Fruit fly (Drosophila melanogaster) whole organism, prepupa: ENCODE measurements around the gene CG46270.

Experiments
- Blimp-1 ChIP-seq: fragments of 200-800 bp; sonication (Bioruptor generic); optimal IDR thresholded peaks from 3 replicates; lab custom pipeline; 2017; ENCODE audit warnings: missing biosample characterization, missing genetic modification characterization, mild to moderate bottlenecking, moderate library complexity, missing genetic modification reagents
- CG10631 ChIP-seq: fragments of 200-800 bp; sonication (Bioruptor generic); optimal IDR thresholded peaks from 2 replicates; lab custom pipeline; 2016; ENCODE audit warnings: missing biosample characterization, missing genetic modification characterization
- CG11294 ChIP-seq: fragments of 200-800 bp; sonication (Bioruptor generic); IDR thresholded peaks from 2 replicates; pipeline ENCODE4 v1.3.6; 2022; ENCODE audit warnings: missing biosample characterization, missing genetic modification characterization
- CG11762 ChIP-seq: fragments of 200-800 bp; sonication (Bioruptor generic); optimal IDR thresholded peaks from 3 replicates; lab custom pipeline; 2016; ENCODE audit warnings: missing biosample characterization, missing genetic modification characterization; ENCODE audit not compliant: insufficient read depth
- CG11902 ChIP-seq: fragments of 200-800 bp; sonication (Bioruptor generic); optimal IDR thresholded peaks from 3 replicates; lab custom pipeline; 2016; ENCODE audit warnings: missing biosample characterization, missing genetic modification characterization
- CG15336 ChIP-seq: fragments of 200-800 bp; sonication (Bioruptor generic); IDR thresholded peaks from 2 replicates; pipeline ENCODE4 v1.3.6; 2022; ENCODE audit warnings: missing biosample characterization, missing genetic modification characterization
- CG1621 ChIP-seq: fragments of 200-800 bp; sonication (Bioruptor generic); optimal IDR thresholded peaks from 3 replicates; lab custom pipeline; 2018; ENCODE audit warnings: missing biosample characterization, mild to moderate bottlenecking, missing genetic modification characterization
- CG16779 ChIP-seq: fragments of 200-800 bp; sonication (Bioruptor generic); optimal IDR thresholded peaks from 3 replicates; lab custom pipeline; 2017; ENCODE audit warnings: missing biosample characterization, mild to moderate bottlenecking, missing genetic modification characterization
- CG3032 ChIP-seq: fragments of 200-800 bp; optimal IDR thresholded peaks from 2 replicates; lab custom pipeline; 2019; ENCODE audit warnings: missing biosample characterization, mild to moderate bottlenecking, missing genetic modification characterization, moderate library complexity
- CG31627 ChIP-seq: fragments of 200-800 bp; sonication (Bioruptor generic); optimal IDR thresholded peaks from 3 replicates; lab custom pipeline; 2016; ENCODE audit warnings: missing biosample characterization, missing genetic modification characterization
- CG32006 ChIP-seq: fragments of 200-800 bp; sonication (Bioruptor generic); optimal IDR thresholded peaks from 3 replicates; lab custom pipeline; 2017; ENCODE audit warnings: missing biosample characterization, mild to moderate bottlenecking, missing genetic modification characterization
- CG34406 ChIP-seq: fragments of 200-800 bp; sonication (Bioruptor generic); optimal IDR thresholded peaks from 3 replicates; lab custom pipeline; 2016; ENCODE audit warnings: missing biosample characterization, missing genetic modification characterization
- CG3919 ChIP-seq: fragments of 200-800 bp; sonication (Bioruptor generic); optimal IDR thresholded peaks from 3 replicates; lab custom pipeline; 2016; ENCODE audit warnings: missing biosample characterization, missing genetic modification characterization
- CG4318 ChIP-seq: fragments of 200-800 bp; sonication (Bioruptor generic); optimal IDR thresholded peaks from 3 replicates; lab custom pipeline; 2017; ENCODE audit warnings: missing biosample characterization, mild to moderate bottlenecking, missing genetic modification characterization
- CG6163 ChIP-seq: fragments of 200-800 bp; sonication (Bioruptor generic); IDR thresholded peaks from 3 replicates; pipeline ENCODE4 v1.3.6; 2022; ENCODE audit warnings: missing biosample characterization, missing genetic modification characterization
- CG6276 ChIP-seq: fragments of 200-800 bp; sonication (Bioruptor generic); optimal IDR thresholded peaks from 2 replicates; lab custom pipeline; 2017; ENCODE audit warnings: missing biosample characterization, mild to moderate bottlenecking, missing genetic modification characterization
- CG6792 ChIP-seq: fragments of 200-800 bp; sonication (Bioruptor generic); optimal IDR thresholded peaks from 3 replicates; lab custom pipeline; 2016; ENCODE audit warnings: missing biosample characterization, missing genetic modification characterization
- CG6808 ChIP-seq: fragments of 200-800 bp; sonication (Bioruptor generic); optimal IDR thresholded peaks from 3 replicates; lab custom pipeline; 2017; ENCODE audit warnings: missing biosample characterization, missing genetic modification characterization, mild to moderate bottlenecking, moderate library complexity, missing genetic modification reagents
- CG7368 ChIP-seq: fragments of 200-800 bp; sonication (Bioruptor generic); optimal IDR thresholded peaks from 3 replicates; lab custom pipeline; 2016; ENCODE audit warnings: missing biosample characterization, missing genetic modification characterization
- CG8119 ChIP-seq: fragments of 200-800 bp; sonication (Bioruptor generic); IDR thresholded peaks from 3 replicates; pipeline ENCODE4 v1.3.6; 2022; ENCODE audit warnings: missing biosample characterization, missing genetic modification characterization
- CG8319 ChIP-seq: fragments of 200-800 bp; sonication (Bioruptor generic); optimal IDR thresholded peaks from 3 replicates; lab custom pipeline; 2016; ENCODE audit warnings: missing biosample characterization, missing genetic modification characterization
- CG8632 ChIP-seq: fragments of 200-800 bp; sonication (Bioruptor generic); optimal IDR thresholded peaks from 3 replicates; lab custom pipeline; 2016; ENCODE audit warnings: missing biosample characterization, missing genetic modification characterization
- CG9139 ChIP-seq: fragments of 200-800 bp; sonication (Bioruptor generic); optimal IDR thresholded peaks from 3 replicates; lab custom pipeline; 2017; ENCODE audit warnings: missing biosample characterization, mild to moderate bottlenecking, missing genetic modification characterization
- Eip75B ChIP-seq: fragments of 200-800 bp; sonication (Bioruptor generic); optimal IDR thresholded peaks from 3 replicates; lab custom pipeline; 2016; ENCODE audit warnings: missing biosample characterization, missing genetic modification characterization
- Eip78C ChIP-seq: fragments of 200-800 bp; sonication (Bioruptor generic); peaks from one replicate; lab custom pipeline; 2016; ENCODE audit warnings: missing biosample characterization, missing genetic modification characterization
- Eip93F ChIP-seq: fragments of 200-800 bp; sonication (Bioruptor generic); optimal IDR thresholded peaks from 2 replicates; lab custom pipeline; 2016; ENCODE audit warnings: missing biosample characterization, mild to moderate bottlenecking, missing genetic modification characterization
- Ets21C ChIP-seq: fragments of 200-800 bp; sonication (Bioruptor generic); optimal IDR thresholded peaks from 3 replicates; lab custom pipeline; 2016; ENCODE audit warnings: missing biosample characterization, missing genetic modification characterization
- Ets96B ChIP-seq: fragments of 200-800 bp; optimal IDR thresholded peaks from 2 replicates; lab custom pipeline; 2019; ENCODE audit warnings: missing biosample characterization, mild to moderate bottlenecking, missing genetic modification characterization, moderate library complexity
- Hr39 ChIP-seq: fragments of 200-800 bp; sonication (Bioruptor generic); optimal IDR thresholded peaks from 2 replicates; lab custom pipeline; 2016; ENCODE audit warnings: missing biosample characterization, missing genetic modification characterization
- Hr4 ChIP-seq: fragments of 200-800 bp; sonication (Bioruptor generic); optimal IDR thresholded peaks from 3 replicates; lab custom pipeline; 2016; ENCODE audit warnings: missing biosample characterization, missing genetic modification characterization
- Lpt ChIP-seq: fragments of 200-800 bp; sonication (Bioruptor generic); optimal IDR thresholded peaks from 3 replicates; lab custom pipeline; 2016; ENCODE audit warnings: missing biosample characterization, missing genetic modification characterization
- Met ChIP-seq: fragments of 200-800 bp; sonication (Bioruptor generic); optimal IDR thresholded peaks from 3 replicates; lab custom pipeline; 2016; ENCODE audit warnings: missing biosample characterization, missing genetic modification characterization
- Sox102F ChIP-seq: fragments of 200-800 bp; sonication (Bioruptor generic); optimal IDR thresholded peaks from 2 replicates; lab custom pipeline; 2016; ENCODE audit warnings: missing biosample characterization, mild to moderate bottlenecking, missing genetic modification characterization
- Sox14 ChIP-seq: fragments of 200-800 bp; sonication (Bioruptor generic); optimal IDR thresholded peaks from 3 replicates; lab custom pipeline; 2016; ENCODE audit warnings: missing biosample characterization, missing genetic modification characterization
- Sox15 ChIP-seq: fragments of 200-800 bp; sonication (Bioruptor generic); optimal IDR thresholded peaks from 3 replicates; lab custom pipeline; 2016; ENCODE audit warnings: missing biosample characterization, missing genetic modification characterization
- acj6 ChIP-seq: fragments of 200-800 bp; sonication (Bioruptor generic); optimal IDR thresholded peaks from 3 replicates; lab custom pipeline; 2016; ENCODE audit warnings: missing biosample characterization, missing genetic modification characterization
- cyc ChIP-seq: fragments of 200-800 bp; sonication (Bioruptor generic); optimal IDR thresholded peaks from 3 replicates; lab custom pipeline; 2016; ENCODE audit warnings: missing biosample characterization, missing genetic modification characterization
- dac ChIP-seq: fragments of 200-800 bp; sonication (Bioruptor generic); optimal IDR thresholded peaks from 2 replicates; lab custom pipeline; 2017; ENCODE audit warnings: missing biosample characterization, mild to moderate bottlenecking, missing genetic modification characterization
- dsx ChIP-seq: fragments of 200-800 bp; optimal IDR thresholded peaks from 3 replicates; lab custom pipeline; 2019; ENCODE audit warnings: missing biosample characterization, mild to moderate bottlenecking, missing genetic modification characterization, moderate library complexity; ENCODE audit not compliant: poor library complexity, severe bottlenecking
- eg ChIP-seq: fragments of 200-800 bp; sonication (Bioruptor generic); IDR thresholded peaks from 3 replicates; pipeline ENCODE4 v1.3.6; 2022; ENCODE audit warnings: missing biosample characterization, missing genetic modification characterization
- esn ChIP-seq: fragments of 200-800 bp; sonication (Bioruptor generic); optimal IDR thresholded peaks from 2 replicates; lab custom pipeline; 2016; ENCODE audit warnings: missing biosample characterization, mild to moderate bottlenecking, missing genetic modification characterization, moderate library complexity
- fd85E ChIP-seq: fragments of 200-800 bp; sonication (Bioruptor generic); optimal IDR thresholded peaks from 3 replicates; lab custom pipeline; 2016; ENCODE audit warnings: missing biosample characterization, missing genetic modification characterization
- fkh ChIP-seq: fragments of 200-800 bp; sonication (Bioruptor generic); optimal IDR thresholded peaks from 3 replicates; lab custom pipeline; 2017; ENCODE audit warnings: missing biosample characterization, mild to moderate bottlenecking, missing genetic modification characterization, moderate library complexity
- lz ChIP-seq: fragments of 200-800 bp; sonication (Bioruptor generic); optimal IDR thresholded peaks from 3 replicates; lab custom pipeline; 2016; ENCODE audit warnings: missing biosample characterization, missing genetic modification characterization
- net ChIP-seq: fragments of 200-800 bp; sonication (Bioruptor generic); optimal IDR thresholded peaks from 3 replicates; lab custom pipeline; 2016; ENCODE audit warnings: missing biosample characterization, missing genetic modification characterization
- pdm3 ChIP-seq: fragments of 200-800 bp; sonication (Bioruptor generic); optimal IDR thresholded peaks from 3 replicates; lab custom pipeline; 2016; ENCODE audit warnings: missing biosample characterization, missing genetic modification characterization
- salr ChIP-seq, 2 experiments: fragments of 200-800 bp; sonication (Bioruptor generic); optimal IDR thresholded peaks; 3 replicates each; lab custom pipeline; 2016 to 2018; ENCODE audit warnings: missing biosample characterization in 2 of 2, missing genetic modification characterization in 2 of 2, mild to moderate bottlenecking in 1 of 2
- svp ChIP-seq: fragments of 200-800 bp; sonication (Bioruptor generic); peaks from one replicate; lab custom pipeline; 2016; ENCODE audit warnings: missing biosample characterization, missing genetic modification characterization
- topi ChIP-seq: fragments of 200-800 bp; sonication (Bioruptor generic); optimal IDR thresholded peaks from 3 replicates; lab custom pipeline; 2016; ENCODE audit warnings: missing biosample characterization, missing genetic modification characterization
- vri ChIP-seq: fragments of 200-800 bp; sonication (Bioruptor generic); optimal IDR thresholded peaks from 3 replicates; lab custom pipeline; 2016; ENCODE audit warnings: missing biosample characterization, mild to moderate bottlenecking, missing genetic modification characterization

Gene CG46270

dm6 chr3R:10428324-10428723, at the start of gene CG46270:
Gene CG46270 (minus strand): TSS chr3R:10428424.
- TF ChIP-seq fkh (GFP tag; lab: Kevin White, UChicago) (no peak), CG11902 (GFP tag; lab: Kevin White, UChicago) (no peak), acj6 (GFP tag; lab: Kevin White, UChicago) (no peak), fd85E (GFP tag; lab: Kevin White, UChicago) (no peak), eg (GFP tag; lab: Robert Waterston, UW) (no peak)

DNA sequence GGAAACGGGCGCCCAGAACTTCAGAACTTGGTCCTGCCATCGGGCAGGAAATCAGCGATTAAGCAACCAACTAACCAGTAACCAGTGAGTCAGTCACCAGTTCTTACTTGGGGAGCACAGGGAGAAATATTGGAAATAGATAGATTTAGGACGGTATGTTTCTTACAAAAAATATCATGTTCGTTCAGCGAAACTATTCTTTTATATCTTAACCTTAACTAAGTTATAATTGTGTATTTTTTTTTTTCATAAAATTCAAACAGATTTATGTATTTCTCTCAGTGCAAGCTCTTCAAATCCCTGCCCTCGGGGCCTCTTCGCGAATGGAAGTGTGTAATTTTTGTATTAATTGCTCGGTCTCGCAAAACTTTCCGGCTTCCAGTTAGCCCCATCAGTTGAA, 47.7 kb upstream of the CG46270 start:
- TF ChIP-seq dsx (GFP tag; lab: Kevin White, UChicago) (no peak), CG11294 (GFP tag; lab: Robert Waterston, UW) (no peak), Hr39 (GFP tag; lab: Kevin White, UChicago) (peak; percentile 58), CG16779 (no peak), Met (GFP tag; lab: Kevin White, UChicago) (peak; percentile 68), Lpt (no peak), salr (GFP tag; optimal IDR thresholded peaks at IDR 0.05; lab: Kevin White, UChicago) (no peak), net (no peak), CG4318 (GFP tag; lab: Kevin White, UChicago) (no peak), CG8632 (GFP tag; lab: Kevin White, UChicago) (no peak), Sox15 (GFP tag; lab: Kevin White, UChicago) (no peak), Ets96B (tag; lab: Kevin White, UChicago) (peak; percentile 20), CG32006 (GFP tag; lab: Kevin White, UChicago) (no peak), Ets21C (GFP tag; lab: Kevin White, UChicago) (peak; percentile 13), CG3032 (tag; lab: Kevin White, UChicago) (no peak), topi (GFP tag; lab: Kevin White, UChicago) (peak; percentile 40), cyc (GFP tag; lab: Kevin White, UChicago) (peak; percentile 45), svp (peak; percentile 69), CG1621 (tag; lab: Kevin White, UChicago) (peak; percentile 0), CG8119 (GFP tag; lab: Robert Waterston, UW) (0 out of 3 replicates have a peak, but pooled peaks have one; percentile 15), CG11762 (GFP tag; lab: Kevin White, UChicago) (no peak), pdm3 (GFP tag; lab: Kevin White, UChicago) (peak; percentile 29), Blimp-1 (GFP tag; lab: Kevin White, UChicago) (no peak), CG6163 (peak; percentile 53; the same call in 1 of the 3 replicates), CG3919 (GFP tag; lab: Kevin White, UChicago) (peak; percentile 13), CG7368 (GFP tag; lab: Kevin White, UChicago) (no peak), Sox14 (GFP tag; lab: Kevin White, UChicago) (peak; percentile 30), Sox102F (GFP tag; lab: Kevin White, UChicago) (peak; percentile 34), CG8319 (GFP tag; lab: Kevin White, UChicago) (no peak), vri (peak; percentile 45), Eip75B (GFP tag; lab: Kevin White, UChicago) (peak; percentile 13), dac (GFP tag; lab: Kevin White, UChicago) (no peak), CG34406 (GFP tag; lab: Kevin White, UChicago) (peak; percentile 10), Eip93F (no peak), lz (peak; percentile 53), eg (GFP tag; lab: Robert Waterston, UW) (no peak), CG31627 (GFP tag; lab: Kevin White, UChicago) (peak; percentile 46), Eip78C (peak; percentile 85), CG6792 (GFP tag; lab: Kevin White, UChicago) (peak; percentile 35), CG10631 (peak; percentile 42), CG15336 (GFP tag; lab: Robert Waterston, UW) (no peak), fd85E (GFP tag; lab: Kevin White, UChicago) (no peak), esn (GFP tag; lab: Kevin White, UChicago) (peak; percentile 73), CG9139 (GFP tag; lab: Kevin White, UChicago) (no peak), Hr4 (peak; percentile 10), CG6276 (no peak), CG11902 (GFP tag; lab: Kevin White, UChicago) (no peak), acj6 (GFP tag; lab: Kevin White, UChicago) (peak; percentile 22), CG6808 (GFP tag; lab: Kevin White, UChicago) (peak; percentile 39), fkh (GFP tag; lab: Kevin White, UChicago) (no peak)
